Worm (Caenorhabditis elegans): ENCODE data around the gene clec-147.
A peak's percentile ranks its signal among the peaks of the same experiment; 100 is the strongest.

ce11 chrII:14488661-14489060 is 49.0 kb downstream of the clec-147 start, which contains the start of gene usp-14:
- TF ChIP-seq dmd-8 (GFP tag; IDR thresholded peaks at IDR 0.05) (no peak), lin-39 (tag; optimal IDR thresholded peaks at IDR 0.05) (no peak), lin-15B (tag; optimal IDR thresholded peaks at IDR 0.05) (no peak), mxl-3 (GFP tag; optimal IDR thresholded peaks at IDR 0.05) (peak; percentile 3), pqm-1 (tag; optimal IDR thresholded peaks at IDR 0.05) (no peak), ZK546.5 (tag; optimal IDR thresholded peaks at IDR 0.05) (no peak), ceh-82 (tag; optimal IDR thresholded peaks at IDR 0.05) (no peak)
